Worm (Caenorhabditis elegans) whole organism, L1 larva: Measurements from ENCODE around the gene clh-6.

Experiments used
- ceh-82 ChIP-seq, 3 experiments: fragments of 150-350 bp in 1 of 3; sonication (generic microtip) in 2 of 3; optimal IDR thresholded peaks; 2 replicates each; lab custom pipeline; 2014 to 2017; ENCODE audit warnings: missing biosample characterization in 3 of 3, missing genetic modification characterization in 3 of 3
- egl-27 ChIP-seq, 2 experiments: fragments of 150-350 bp in 1 of 2; sonication (generic microtip); optimal IDR thresholded peaks; 3 replicates each; lab custom pipeline; 2017 to 2018; ENCODE audit warnings: missing biosample characterization in 2 of 2, missing genetic modification characterization in 2 of 2, missing genetic modification reagents in 2 of 2
- nhr-20 ChIP-seq: sonication (generic microtip); optimal IDR thresholded peaks from 2 replicates; lab custom pipeline; 2016; ENCODE audit warnings: mild to moderate bottlenecking, missing genetic modification characterization, missing compliant biosample characterization
- nhr-28 ChIP-seq: fragments of 150-350 bp; optimal IDR thresholded peaks from 2 replicates; lab custom pipeline; 2014; ENCODE audit warnings: missing biosample characterization, missing genetic modification characterization
- pag-3 ChIP-seq: sonication (generic microtip); optimal IDR thresholded peaks from 2 replicates; lab custom pipeline; 2017; ENCODE audit warnings: missing genetic modification characterization, mild to moderate bottlenecking, missing compliant biosample characterization, antibody characterized with exemption, borderline replicate concordance; ENCODE audit not compliant: insufficient read depth
- snpc-4 ChIP-seq: fragments of 150-350 bp; optimal IDR thresholded peaks from 2 replicates; lab custom pipeline; 2014; ENCODE audit warnings: missing biosample characterization, missing genetic modification characterization
- ztf-11 ChIP-seq, 2 experiments: sonication (generic microtip); optimal IDR thresholded peaks; 2 replicates each; lab custom pipeline; 2016 to 2017; ENCODE audit warnings: missing genetic modification characterization in 2 of 2, missing biosample characterization in 1 of 2, missing compliant biosample characterization in 1 of 2

- no peak for TF ChIP-seq ceh-82 (tag; optimal IDR thresholded peaks at IDR 0.05; lab: Kevin White, UChicago)
- no peak for TF ChIP-seq egl-27 (tag; optimal IDR thresholded peaks at IDR 0.05; lab: Kevin White, UChicago)
- no peak for TF ChIP-seq snpc-4 (tag; lab: Kevin White, UChicago)
- no peak for TF ChIP-seq nhr-20 (tag; lab: Kevin White, UChicago)
- TF ChIP-seq pag-3 (tag; lab: Kevin White, UChicago) = peak; percentile 30
- TF ChIP-seq nhr-28 (tag; lab: Kevin White, UChicago) = no peak
- TF ChIP-seq ztf-11 (tag; optimal IDR thresholded peaks at IDR 0.05; lab: Kevin White, UChicago) = no peak
Observed at ce11 chrV:12065369-12065768, 2.2 kb upstream of the clh-6 start, which contains the start of gene pqn-53.
